Worm (Caenorhabditis elegans): ENCODE measurements around the gene nlp-47.

ce11 chrIV:5268803-5269202 is 21.8 kb upstream of the nlp-47 start, which contains the start of gene F36H12.4:
- no peak for TF ChIP-seq ama-1 (optimal IDR thresholded peaks at IDR 0.05)
- no peak for TF ChIP-seq ama-1 (GFP tag; optimal IDR thresholded peaks at IDR 0.05)
- no peak for TF ChIP-seq ets-4 (GFP tag; optimal IDR thresholded peaks at IDR 0.05)
- TF ChIP-seq ceh-100 (GFP tag; IDR thresholded peaks at IDR 0.05) = no peak
- no peak for TF ChIP-seq snpc-4 (GFP tag; optimal IDR thresholded peaks at IDR 0.05)
- no peak for TF ChIP-seq snpc-4 (tag; optimal IDR thresholded peaks at IDR 0.05)
- TF ChIP-seq nhr-80 (tag; optimal IDR thresholded peaks at IDR 0.05) = no peak
- no peak for TF ChIP-seq unc-62 (GFP tag; optimal IDR thresholded peaks at IDR 0.05)
- no peak for TF ChIP-seq C17E4.6 (GFP tag; IDR thresholded peaks at IDR 0.05)
- TF ChIP-seq lin-35 (GFP tag; optimal IDR thresholded peaks at IDR 0.05) = no peak
- TF ChIP-seq ztf-25 (GFP tag; IDR thresholded peaks at IDR 0.05) = no peak
- no peak for TF ChIP-seq somi-1 (GFP tag; optimal IDR thresholded peaks at IDR 0.05)
- no peak for TF ChIP-seq F10E7.11 (tag; optimal IDR thresholded peaks at IDR 0.05)
- TF ChIP-seq akir-1 (GFP tag; optimal IDR thresholded peaks at IDR 0.05) = no peak
